Worm (Caenorhabditis elegans): ENCODE data around the gene D2023.1.

Gene D2023.1

DNA sequence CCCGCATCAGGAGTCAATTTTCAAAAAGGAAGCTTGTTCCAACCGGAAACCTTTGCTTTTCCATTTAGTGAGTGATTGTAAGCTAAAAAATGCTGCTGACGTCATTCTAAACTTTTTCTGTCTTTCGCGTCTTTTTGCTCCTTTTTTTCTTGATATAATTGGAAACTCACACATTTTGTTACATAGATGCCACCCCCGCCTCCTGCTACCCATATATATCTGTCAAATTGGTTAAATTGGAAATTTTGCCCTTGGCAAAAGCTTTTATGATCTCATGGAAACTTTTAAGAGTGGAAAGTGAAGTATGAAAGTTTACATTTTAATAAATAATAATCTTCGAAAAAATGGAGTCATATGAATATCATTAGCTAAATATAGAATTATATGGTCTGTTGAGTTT is 20.6 kb downstream of the D2023.1 start (continued):
- TF ChIP-seq ceh-88 (GFP tag; IDR thresholded peaks at IDR 0.05) = no peak

DNA sequence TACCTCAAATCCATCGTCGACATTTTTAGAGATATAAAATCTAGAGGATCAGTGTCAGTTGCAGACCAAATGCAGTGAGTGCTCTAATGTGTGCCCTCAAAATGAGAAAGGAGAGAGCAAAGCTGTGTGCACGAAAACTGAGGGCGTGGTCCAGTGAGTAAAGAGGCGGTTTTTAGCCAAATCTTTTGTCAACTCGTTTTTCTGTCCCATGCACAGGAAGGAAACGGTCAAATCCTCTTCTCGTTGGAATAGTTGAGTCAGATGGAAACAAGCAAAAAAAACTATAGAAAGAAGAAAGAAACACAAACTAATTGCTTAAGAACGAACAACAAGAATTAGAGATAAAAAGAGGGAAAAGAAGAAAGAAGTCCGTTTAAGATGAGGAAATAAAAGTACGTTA is 22.6 kb downstream of the D2023.1 start, which contains the start of gene D2023.3:
Gene D2023.3, minus strand, starts transcription at position 101 of the 400 bp plus-strand sequence.
- TF ChIP-seq pqm-1 (tag; optimal IDR thresholded peaks at IDR 0.05) (no peak), mdl-1 (tag; optimal IDR thresholded peaks at IDR 0.05) (no peak), lin-14 (GFP tag; optimal IDR thresholded peaks at IDR 0.05) (peak; percentile 41), ceh-8 (GFP tag; optimal IDR thresholded peaks at IDR 0.05) (no peak), unc-86 (tag; optimal IDR thresholded peaks at IDR 0.05) (peak; percentile 22), ceh-90 (tag; optimal IDR thresholded peaks at IDR 0.05) (no peak), ceh-88 (GFP tag; IDR thresholded peaks at IDR 0.05) (no peak)

DNA sequence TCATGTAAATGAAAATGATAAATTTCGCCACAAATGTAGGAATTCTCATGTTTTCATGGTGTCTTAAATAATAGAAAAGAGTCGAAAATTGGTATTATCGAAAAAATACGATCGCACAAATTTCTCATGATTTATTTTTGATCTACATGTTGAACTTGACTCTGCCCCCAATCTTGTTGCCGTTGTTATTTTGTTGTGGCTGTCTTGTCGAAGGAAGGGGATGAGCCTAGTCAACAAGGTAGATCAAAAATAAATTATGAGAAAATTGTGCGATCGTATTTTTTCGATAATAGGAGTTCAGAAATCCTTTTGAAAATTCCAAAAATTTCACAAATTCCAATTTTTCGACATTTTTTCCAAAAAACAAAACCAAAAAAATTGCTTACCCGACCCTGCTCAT is 26.2 kb downstream of the D2023.1 start:
- TF ChIP-seq hlh-4 (tag; optimal IDR thresholded peaks at IDR 0.05) (no peak), fos-1 (tag; optimal IDR thresholded peaks at IDR 0.05) (no peak), nhr-11 (tag; optimal IDR thresholded peaks at IDR 0.05) (no peak)

DNA sequence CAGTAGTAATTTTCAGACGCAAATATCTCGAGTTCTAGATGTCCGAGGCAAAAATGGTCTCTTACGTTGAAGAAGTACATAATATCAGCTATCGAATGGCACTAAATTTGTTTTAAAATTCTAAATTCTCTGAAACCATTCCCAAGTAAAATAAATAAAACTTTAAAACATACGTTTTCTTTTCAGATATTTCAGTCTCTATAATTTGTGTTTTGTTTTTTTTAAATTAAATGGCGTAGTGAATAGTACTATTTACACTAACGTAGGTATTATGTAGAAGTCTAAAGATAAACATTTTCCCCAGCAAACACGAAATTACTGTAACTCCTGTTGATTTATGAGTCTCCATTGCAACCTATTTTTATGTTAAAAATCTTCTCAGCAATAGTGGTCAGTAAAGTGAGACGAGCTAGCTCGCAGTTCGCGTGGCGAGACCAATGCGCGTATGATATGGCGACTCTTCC is 27.9 kb downstream of the D2023.1 start:
- TF ChIP-seq nhr-47 (tag; optimal IDR thresholded peaks at IDR 0.05) (peak; percentile 2), efl-1 (optimal IDR thresholded peaks at IDR 0.05) (no peak), efl-1 (GFP tag; optimal IDR thresholded peaks at IDR 0.05 in 1 of 2) (peak in 1 of 2 experiments; percentile 79), nhr-19 (GFP tag; conservative IDR thresholded peaks at IDR 0.05) (peak; percentile 44), aly-2 (tag; optimal IDR thresholded peaks at IDR 0.05) (no peak), ceh-88 (GFP tag; IDR thresholded peaks at IDR 0.05) (peak; percentile 46; the same call in 1 of the 2 replicates), nhr-71 (tag; optimal IDR thresholded peaks at IDR 0.05) (peak; percentile 19), grh-1 (GFP tag; IDR thresholded peaks at IDR 0.05) (no peak), lsy-2 (tag; optimal IDR thresholded peaks at IDR 0.05) (peak in 1 of 2 experiments; percentile 4)

DNA sequence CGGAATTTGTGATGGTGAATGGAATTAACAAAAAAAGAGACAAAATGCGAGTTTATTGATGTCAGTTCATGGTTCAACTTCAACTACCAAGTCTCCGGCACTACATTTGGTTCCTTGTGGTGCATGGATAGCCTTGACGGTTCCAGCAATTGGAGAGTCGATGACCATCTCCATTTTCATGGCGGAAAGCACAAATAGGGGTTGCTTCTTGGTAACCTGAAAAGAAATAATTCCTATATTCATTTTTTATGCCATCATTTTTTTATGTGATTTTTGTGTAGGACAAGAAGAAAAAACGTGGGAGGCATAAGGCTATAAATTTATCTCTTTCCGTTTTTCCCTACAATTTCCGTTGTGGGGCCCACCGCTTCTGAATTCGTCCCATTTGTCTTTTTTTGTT is 28.7 kb downstream of the D2023.1 start:
- TF ChIP-seq elt-2 (tag; optimal IDR thresholded peaks at IDR 0.05) = no peak
- peak; percentile 70 for TF ChIP-seq nhr-85 (tag)
- TF ChIP-seq unc-86 (tag; optimal IDR thresholded peaks at IDR 0.05) = no peak
- TF ChIP-seq ama-1 (optimal IDR thresholded peaks at IDR 0.05) = no peak
- no peak for TF ChIP-seq grh-1 (GFP tag; IDR thresholded peaks at IDR 0.05)
- TF ChIP-seq nhr-47 (tag; optimal IDR thresholded peaks at IDR 0.05) = no peak
- TF ChIP-seq efl-1 (optimal IDR thresholded peaks at IDR 0.05) = no peak
- peak in 1 of 2 experiments; percentile 65 for TF ChIP-seq efl-1 (GFP tag; optimal IDR thresholded peaks at IDR 0.05 in 1 of 2)
- no peak for TF ChIP-seq ztf-4 (tag; optimal IDR thresholded peaks at IDR 0.05)
- no peak for TF ChIP-seq lin-39 (tag; optimal IDR thresholded peaks at IDR 0.05)

DNA sequence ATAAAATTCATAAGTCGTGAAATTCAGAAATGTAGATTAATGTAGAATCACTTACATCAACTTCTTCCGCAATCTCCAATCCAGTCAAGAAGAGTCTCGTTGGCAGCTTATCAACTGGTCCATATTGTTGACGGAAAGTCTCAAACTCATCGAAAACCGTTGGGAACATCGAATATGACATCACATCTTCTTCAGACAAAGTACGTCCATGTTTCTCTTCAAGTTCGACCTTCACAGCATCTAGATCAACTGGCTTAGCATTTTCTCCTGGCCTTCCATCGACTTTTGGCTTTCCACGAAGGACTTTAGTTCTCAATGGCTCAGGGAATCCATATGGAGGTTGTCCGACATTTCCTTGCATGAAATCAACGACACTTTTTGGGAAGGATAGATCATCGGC is 29.4 kb downstream of the D2023.1 start:
- TF ChIP-seq egl-27 (tag; optimal IDR thresholded peaks at IDR 0.05) = no peak
- peak; percentile 76 for TF ChIP-seq ama-1 (optimal IDR thresholded peaks at IDR 0.05)
- TF ChIP-seq unc-62 (GFP tag; optimal IDR thresholded peaks at IDR 0.05) = no peak
- no peak for TF ChIP-seq hpl-2 (GFP tag; optimal IDR thresholded peaks at IDR 0.05)
- TF ChIP-seq Y116A8C.19 (tag; optimal IDR thresholded peaks at IDR 0.05; ENCODE audit: borderline replicate concordance) = no peak
- no peak for TF ChIP-seq nhr-11 (tag; optimal IDR thresholded peaks at IDR 0.05)
- TF ChIP-seq ceh-82 (tag; optimal IDR thresholded peaks at IDR 0.05) = no peak
- TF ChIP-seq snpc-4 (tag; optimal IDR thresholded peaks at IDR 0.05) = no peak
- no peak for TF ChIP-seq jun-1 (tag; optimal IDR thresholded peaks at IDR 0.05)
- TF ChIP-seq ces-1 (GFP tag; optimal IDR thresholded peaks at IDR 0.05) = no peak
- TF ChIP-seq rnt-1 (tag; optimal IDR thresholded peaks at IDR 0.05) = no peak
- no peak for TF ChIP-seq pag-3 (tag; optimal IDR thresholded peaks at IDR 0.05; ENCODE audit: borderline replicate concordance, insufficient read depth)
- no peak for TF ChIP-seq irx-1 (tag; optimal IDR thresholded peaks at IDR 0.05)
- TF ChIP-seq ceh-88 (GFP tag; IDR thresholded peaks at IDR 0.05) = no peak
- TF ChIP-seq snu-23 (GFP tag; optimal IDR thresholded peaks at IDR 0.05) = no peak
- no peak for TF ChIP-seq efl-1 (optimal IDR thresholded peaks at IDR 0.05)
- TF ChIP-seq efl-1 (GFP tag; optimal IDR thresholded peaks at IDR 0.05 in 1 of 2) = peak in 1 of 2 experiments; percentile 7
- TF ChIP-seq elt-3 (tag; optimal IDR thresholded peaks at IDR 0.05) = no peak

Measured in whole organism, L1 larva.